Worm (Caenorhabditis elegans): ENCODE measurements around the gene C12D5.10.

DNA sequence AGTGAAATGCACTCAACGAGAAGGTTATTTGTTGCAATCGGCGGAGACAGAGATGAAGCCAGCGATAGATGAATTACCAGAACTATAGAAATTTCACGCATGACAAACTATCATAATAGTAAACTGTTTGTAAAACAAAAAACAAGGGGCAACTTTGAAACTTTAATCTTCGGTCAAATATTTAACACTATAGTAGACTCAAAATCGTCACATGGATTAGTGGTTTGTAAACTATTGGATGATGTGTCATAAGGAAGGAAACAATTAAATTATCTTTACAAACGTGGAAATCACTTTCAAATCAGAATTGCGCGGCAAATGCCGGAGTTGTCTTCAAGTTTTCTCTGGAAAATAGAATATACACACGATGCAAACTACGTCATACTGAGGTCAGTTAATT is 24.3 kb upstream of the C12D5.10 start, which contains the start of gene ZK105.5:
- TF ChIP-seq ttx-3 (tag; optimal IDR thresholded peaks at IDR 0.05): no peak
- no peak for TF ChIP-seq eyg-1 (tag; optimal IDR thresholded peaks at IDR 0.05)
- no peak for TF ChIP-seq T23F11.4 (GFP tag; optimal IDR thresholded peaks at IDR 0.05)
- no peak for TF ChIP-seq unc-3 (GFP tag; conservative IDR thresholded peaks at IDR 0.05)
- no peak for TF ChIP-seq unc-3 (tag; optimal IDR thresholded peaks at IDR 0.05)
- TF ChIP-seq hlh-15 (tag; optimal IDR thresholded peaks at IDR 0.05): no peak
- no peak for TF ChIP-seq pha-4 (tag; optimal IDR thresholded peaks at IDR 0.05)
- TF ChIP-seq zip-5 (tag; optimal IDR thresholded peaks at IDR 0.05): no peak
